Worm (Caenorhabditis elegans) whole organism, L1 larva: ENCODE data around the gene Y38C1AA.7.

ENCODE experiments used
- C04F5.9 ChIP-seq: sonication (generic microtip); optimal IDR thresholded peaks from 2 replicates; lab custom pipeline; 2016; ENCODE audit warnings: missing genetic modification characterization, missing compliant biosample characterization
- C16A3.4 ChIP-seq: fragments of 150-350 bp; optimal IDR thresholded peaks from 2 replicates; lab custom pipeline; 2014; ENCODE audit warnings: missing biosample characterization, missing genetic modification characterization
- C34B4.2 ChIP-seq: sonication (generic microtip); optimal IDR thresholded peaks from 2 replicates; lab custom pipeline; 2017; ENCODE audit warnings: mild to moderate bottlenecking, missing genetic modification characterization, missing compliant biosample characterization
- F16B12.6 ChIP-seq: fragments of 150-350 bp; optimal IDR thresholded peaks from 2 replicates; lab custom pipeline; 2014; ENCODE audit warnings: missing biosample characterization, missing genetic modification characterization
- Y116A8C.19 ChIP-seq: sonication (generic microtip); optimal IDR thresholded peaks from 2 replicates; lab custom pipeline; 2016; ENCODE audit warnings: missing compliant biosample characterization, missing genetic modification characterization, borderline replicate concordance
- ceh-63 ChIP-seq: fragments of 200-800 bp; sonication (Bioruptor generic); optimal IDR thresholded peaks from 2 replicates; lab custom pipeline; 2018; ENCODE audit warnings: mild to moderate bottlenecking, missing genetic modification characterization, missing compliant biosample characterization
- ceh-8 ChIP-seq: fragments of 200-800 bp; sonication (Bioruptor generic); optimal IDR thresholded peaks from 2 replicates; lab custom pipeline; 2018; ENCODE audit warnings: mild to moderate bottlenecking, missing genetic modification characterization, moderate library complexity, missing compliant biosample characterization
- ceh-82 ChIP-seq, 3 experiments: fragments of 150-350 bp in 1 of 3; sonication (generic microtip) in 2 of 3; optimal IDR thresholded peaks; 2 replicates each; lab custom pipeline; 2014 to 2017; ENCODE audit warnings: missing biosample characterization in 3 of 3, missing genetic modification characterization in 3 of 3
- ces-1 ChIP-seq: fragments of 150-350 bp; optimal IDR thresholded peaks from 2 replicates; lab custom pipeline; 2014; ENCODE audit warnings: missing biosample characterization, missing genetic modification reagents, missing genetic modification characterization
- dpl-1 ChIP-seq, 3 experiments: fragments of 150-350 bp in 2 of 3; sonication (generic microtip) in 1 of 3; optimal IDR thresholded peaks; 2 replicates each; lab custom pipeline; 2014 to 2017; ENCODE audit warnings: missing biosample characterization in 3 of 3, missing genetic modification characterization in 3 of 3, missing genetic modification reagents in 3 of 3
- dsc-1 ChIP-seq: sonication (generic microtip); optimal IDR thresholded peaks from 2 replicates; lab custom pipeline; 2016; ENCODE audit warnings: mild to moderate bottlenecking, missing genetic modification characterization, missing compliant biosample characterization
- efl-1 ChIP-seq, 4 experiments: fragments of 150-350 bp; optimal IDR thresholded peaks in 3 of 4; peaks in 1 of 4; 1 replicate in 1 of 4; 2 replicates in 3 of 4; lab custom pipeline; 2014; ENCODE audit warnings: missing biosample characterization in 2 of 4, missing genetic modification characterization in 2 of 4, missing genetic modification reagents in 2 of 4
- efl-3 ChIP-seq: fragments of 200-800 bp; sonication (Bioruptor generic); optimal IDR thresholded peaks from 2 replicates; lab custom pipeline; 2018; ENCODE audit warnings: mild to moderate bottlenecking, missing genetic modification characterization, missing compliant biosample characterization
- egl-13 ChIP-seq: sonication (generic microtip); optimal IDR thresholded peaks from 2 replicates; lab custom pipeline; 2016; ENCODE audit warnings: missing genotype, missing genetic modification reagents, missing genetic modification characterization, missing compliant biosample characterization
- elt-3 ChIP-seq, 6 experiments: fragments of 150-350 bp in 1 of 6; sonication (generic microtip); optimal IDR thresholded peaks; 2 replicates each; lab custom pipeline; 2017 to 2018; ENCODE audit warnings: missing biosample characterization in 6 of 6, missing genetic modification characterization in 6 of 6, inconsistent platforms in 1 of 6
- fkh-8 ChIP-seq: sonication (generic microtip); optimal IDR thresholded peaks from 2 replicates; lab custom pipeline; 2016; ENCODE audit warnings: mild to moderate bottlenecking, missing genetic modification characterization, missing compliant biosample characterization
- hlh-17 ChIP-seq: fragments of 200-800 bp; sonication (Bioruptor generic); optimal IDR thresholded peaks from 2 replicates; lab custom pipeline; 2018; ENCODE audit warnings: missing genetic modification characterization, mild to moderate bottlenecking, missing compliant biosample characterization, moderate library complexity, borderline replicate concordance
- hlh-4 ChIP-seq: sonication (generic microtip); optimal IDR thresholded peaks from 2 replicates; lab custom pipeline; 2016; ENCODE audit warnings: mild to moderate bottlenecking, missing genetic modification characterization, missing compliant biosample characterization
- jun-1 ChIP-seq: fragments of 150-350 bp; optimal IDR thresholded peaks from 2 replicates; lab custom pipeline; 2014; ENCODE audit warnings: missing biosample characterization, missing genetic modification reagents, missing genetic modification characterization
- lin-14 ChIP-seq: fragments of 200-800 bp; sonication (Bioruptor generic); optimal IDR thresholded peaks from 2 replicates; lab custom pipeline; 2018; ENCODE audit warnings: mild to moderate bottlenecking, missing genetic modification characterization, moderate library complexity, missing compliant biosample characterization
- lin-15B ChIP-seq: fragments of 150-350 bp; sonication (generic microtip); optimal IDR thresholded peaks from 3 replicates; lab custom pipeline; 2014; ENCODE audit warnings: missing biosample characterization, missing genetic modification characterization
- lsy-2 ChIP-seq, 2 experiments: fragments of 150-350 bp; optimal IDR thresholded peaks; 2 replicates each; lab custom pipeline; 2014; ENCODE audit warnings: missing biosample characterization in 2 of 2, missing genetic modification characterization in 2 of 2
- mab-9 ChIP-seq: fragments of 200-800 bp; sonication (Bioruptor generic); IDR thresholded peaks from 2 replicates; pipeline ENCODE4 v1.3.6; 2022; ENCODE audit warnings: missing genetic modification reagents, missing genetic modification characterization, missing compliant biosample characterization
- mdl-1 ChIP-seq, 2 experiments: fragments of 150-350 bp; optimal IDR thresholded peaks; 2 replicates each; lab custom pipeline; 2014 to 2017; ENCODE audit warnings: missing biosample characterization in 2 of 2, missing genetic modification characterization in 2 of 2, inconsistent platforms in 1 of 2
- nhr-20 ChIP-seq: sonication (generic microtip); optimal IDR thresholded peaks from 2 replicates; lab custom pipeline; 2016; ENCODE audit warnings: mild to moderate bottlenecking, missing genetic modification characterization, missing compliant biosample characterization
- nhr-237 ChIP-seq: fragments of 150-350 bp; optimal IDR thresholded peaks from 2 replicates; lab custom pipeline; 2014; ENCODE audit warnings: missing biosample characterization, missing genetic modification characterization
- nhr-28 ChIP-seq: fragments of 150-350 bp; optimal IDR thresholded peaks from 2 replicates; lab custom pipeline; 2014; ENCODE audit warnings: missing biosample characterization, missing genetic modification characterization
- nhr-47 ChIP-seq: sonication (generic microtip); optimal IDR thresholded peaks from 2 replicates; lab custom pipeline; 2016; ENCODE audit warnings: mild to moderate bottlenecking, missing genetic modification characterization, moderate library complexity, missing compliant biosample characterization
- nhr-77 ChIP-seq: fragments of 150-350 bp; optimal IDR thresholded peaks from 2 replicates; lab custom pipeline; 2014; ENCODE audit warnings: missing biosample characterization, missing genetic modification characterization
- nhr-85 ChIP-seq: sonication (generic microtip); peaks from one replicate; lab custom pipeline; 2016; ENCODE audit warnings: missing genetic modification characterization, inconsistent platforms, missing compliant biosample characterization
- nhr-90 ChIP-seq: sonication (generic microtip); optimal IDR thresholded peaks from 2 replicates; lab custom pipeline; 2016; ENCODE audit warnings: mild to moderate bottlenecking, missing genetic modification characterization, missing compliant biosample characterization; ENCODE audit not compliant: poor library complexity
- pqm-1 ChIP-seq: sonication (generic microtip); optimal IDR thresholded peaks from 3 replicates; lab custom pipeline; 2017; ENCODE audit warnings: missing biosample characterization, missing genetic modification characterization
- snu-23 ChIP-seq: sonication (generic microtip); optimal IDR thresholded peaks from 2 replicates; lab custom pipeline; 2016; ENCODE audit warnings: missing genetic modification characterization, missing compliant biosample characterization
- sptf-1 ChIP-seq: fragments of 150-350 bp; optimal IDR thresholded peaks from 2 replicates; lab custom pipeline; 2014; ENCODE audit warnings: missing biosample characterization, missing genetic modification characterization
- tbx-2 ChIP-seq: sonication (generic microtip); optimal IDR thresholded peaks from 2 replicates; lab custom pipeline; 2016; ENCODE audit warnings: missing genetic modification characterization, missing compliant biosample characterization
- unc-62 ChIP-seq: fragments of 150-350 bp; optimal IDR thresholded peaks from 2 replicates; lab custom pipeline; 2014; ENCODE audit warnings: missing biosample characterization, missing genetic modification reagents, missing genetic modification characterization
- unc-98 ChIP-seq: fragments of 200-800 bp; sonication (Bioruptor generic); IDR thresholded peaks from 2 replicates; pipeline ENCODE4 v1.3.6; 2022; ENCODE audit warnings: missing genetic modification characterization, missing compliant biosample characterization
- vab-15 ChIP-seq: sonication (generic microtip); optimal IDR thresholded peaks from 2 replicates; lab custom pipeline; 2017; ENCODE audit warnings: missing genotype, mild to moderate bottlenecking, missing genetic modification characterization, missing compliant biosample characterization
- zag-1 ChIP-seq: fragments of 150-350 bp; optimal IDR thresholded peaks from 2 replicates; lab custom pipeline; 2014; ENCODE audit warnings: missing biosample characterization, missing genetic modification characterization
- zip-4 ChIP-seq: fragments of 200-800 bp; sonication (Bioruptor generic); optimal IDR thresholded peaks from 2 replicates; lab custom pipeline; 2018; ENCODE audit warnings: mild to moderate bottlenecking, missing genetic modification characterization, moderate library complexity, missing compliant biosample characterization
- ztf-11 ChIP-seq, 2 experiments: sonication (generic microtip); optimal IDR thresholded peaks; 2 replicates each; lab custom pipeline; 2016 to 2017; ENCODE audit warnings: missing genetic modification characterization in 2 of 2, missing biosample characterization in 1 of 2, missing compliant biosample characterization in 1 of 2
- ztf-4 ChIP-seq: fragments of 150-350 bp; optimal IDR thresholded peaks from 2 replicates; lab custom pipeline; 2014; ENCODE audit warnings: missing biosample characterization, missing genetic modification characterization

The Y38C1AA.7 gene

DNA sequence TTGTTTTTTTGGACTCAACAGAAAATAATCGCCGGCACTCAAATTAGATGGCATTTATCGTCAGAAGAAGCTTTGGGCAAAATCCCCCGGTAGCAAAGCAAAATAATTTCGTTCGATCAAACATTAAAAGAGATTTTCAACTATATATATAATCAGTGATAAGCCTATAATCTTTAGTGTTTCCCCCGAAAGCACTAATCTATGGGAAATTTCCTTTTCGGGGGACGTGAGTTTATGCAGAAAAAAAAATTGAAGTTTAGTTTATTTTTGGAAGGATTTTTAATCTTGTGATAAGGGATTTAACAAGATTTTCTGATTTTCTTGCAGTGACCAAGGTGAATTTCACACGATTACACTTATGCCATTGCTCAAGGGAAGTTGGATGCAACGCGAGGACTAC is 24.8 kb upstream of the Y38C1AA.7 start:
- TF ChIP-seq nhr-47 (tag; lab: Kevin White, UChicago), result peak; percentile 33
- no peak for TF ChIP-seq nhr-85
- TF ChIP-seq fkh-8, result peak; percentile 55
- peak; percentile 83 for TF ChIP-seq dsc-1
- TF ChIP-seq C04F5.9 (tag; lab: Kevin White, UChicago), result no peak
- no peak for TF ChIP-seq mab-9 (GFP tag; lab: Robert Waterston, UW)
- TF ChIP-seq egl-13 (tag; lab: Kevin White, UChicago), result peak; percentile 53
- no peak for TF ChIP-seq tbx-2 (tag; lab: Kevin White, UChicago)

DNA sequence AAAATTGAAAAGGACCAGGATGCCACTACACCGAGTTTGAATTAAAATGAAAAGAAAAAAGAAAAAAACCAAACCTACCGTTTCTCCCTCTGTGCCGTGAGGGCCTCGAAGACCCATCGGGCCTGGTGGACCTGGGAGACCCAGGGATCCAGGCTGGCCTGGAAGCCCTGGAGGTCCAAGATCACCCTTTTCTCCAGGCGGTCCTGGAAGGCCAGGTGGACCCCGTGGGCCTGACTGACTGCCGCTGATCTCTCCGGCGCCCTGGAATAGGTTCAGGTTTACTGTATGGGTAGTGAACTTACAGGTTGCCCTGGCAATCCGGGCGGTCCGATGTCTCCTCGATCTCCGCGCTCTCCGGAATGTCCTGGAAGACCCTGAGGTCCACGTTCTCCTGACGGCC is 19.1 kb upstream of the Y38C1AA.7 start:
- TF ChIP-seq mab-9 (GFP tag; lab: Robert Waterston, UW), result no peak
- TF ChIP-seq ceh-8 (GFP tag; lab: Kevin White, UChicago), result peak; percentile 29
- no peak for TF ChIP-seq ces-1 (GFP tag; lab: Kevin White, UChicago)
- no peak for TF ChIP-seq Y116A8C.19 (tag; lab: Kevin White, UChicago)
- no peak for TF ChIP-seq ceh-82 (tag; optimal IDR thresholded peaks at IDR 0.05; lab: Kevin White, UChicago)

- TF ChIP-seq lsy-2 (tag; optimal IDR thresholded peaks at IDR 0.05; lab: Kevin White, UChicago) (no peak), elt-3 (tag; optimal IDR thresholded peaks at IDR 0.05; lab: Kevin White, UChicago) (no peak), C16A3.4 (no peak), nhr-90 (tag; lab: Kevin White, UChicago) (no peak), dpl-1 (GFP tag; optimal IDR thresholded peaks at IDR 0.05; lab: Kevin White, UChicago) (no peak), C34B4.2 (tag; lab: Kevin White, UChicago) (no peak), sptf-1 (tag; lab: Kevin White, UChicago) (no peak), efl-3 (GFP tag; lab: Kevin White, UChicago) (no peak), unc-98 (GFP tag; lab: Robert Waterston, UW) (no peak), mdl-1 (tag; optimal IDR thresholded peaks at IDR 0.05; lab: Kevin White, UChicago) (no peak), ceh-82 (tag; optimal IDR thresholded peaks at IDR 0.05; lab: Kevin White, UChicago) (no peak), snu-23 (GFP tag; lab: Kevin White, UChicago) (no peak)
These were observed 17.7 kb upstream of the Y38C1AA.7 start for ce11 chrIV:141022-141421.

ce11 chrIV:143807-144371 is 14.9 kb upstream of the Y38C1AA.7 start:
- TF ChIP-seq hlh-4 (tag; lab: Kevin White, UChicago) (no peak), F16B12.6 (tag; lab: Kevin White, UChicago) (peak; percentile 28), hlh-17 (GFP tag; lab: Kevin White, UChicago) (no peak), mdl-1 (tag; optimal IDR thresholded peaks at IDR 0.05; lab: Kevin White, UChicago) (peak in 1 of 2 experiments; percentile 95), zag-1 (tag; lab: Kevin White, UChicago) (no peak), nhr-237 (tag; lab: Kevin White, UChicago) (no peak), ztf-11 (tag; optimal IDR thresholded peaks at IDR 0.05; lab: Kevin White, UChicago) (peak in 1 of 2 experiments; percentile 34), lin-15B (peak; percentile 10), ceh-8 (GFP tag; lab: Kevin White, UChicago) (peak; percentile 18), nhr-20 (tag; lab: Kevin White, UChicago) (peak; percentile 55), dpl-1 (GFP tag; optimal IDR thresholded peaks at IDR 0.05; lab: Kevin White, UChicago) (peak; percentile 6 to 52 (median 51)), ceh-63 (no peak), zip-4 (GFP tag; lab: Kevin White, UChicago) (peak; percentile 1), C04F5.9 (tag; lab: Kevin White, UChicago) (peak; percentile 2), ceh-82 (tag; optimal IDR thresholded peaks at IDR 0.05; lab: Kevin White, UChicago) (peak in 2 of 3 experiments; percentile 42 to 73), nhr-77 (tag; lab: Kevin White, UChicago) (peak; percentile 52), nhr-28 (no peak), efl-3 (GFP tag; lab: Kevin White, UChicago) (no peak), vab-15 (tag; lab: Kevin White, UChicago) (no peak), nhr-90 (tag; lab: Kevin White, UChicago) (peak; percentile 66), unc-62 (no peak), nhr-85 (no peak), lin-14 (GFP tag; lab: Kevin White, UChicago) (peak; percentile 77), pqm-1 (tag; lab: Kevin White, UChicago) (no peak), efl-1 (optimal IDR thresholded peaks at IDR 0.05; lab: Kevin White, UChicago) (peak; percentile 23 to 51), efl-1 (GFP tag; optimal IDR thresholded peaks at IDR 0.05 in 1 of 2; lab: Kevin White, UChicago) (peak; percentile 30 to 92), dsc-1 (peak; percentile 64), nhr-47 (tag; lab: Kevin White, UChicago) (peak; percentile 73), C34B4.2 (tag; lab: Kevin White, UChicago) (no peak), fkh-8 (peak; percentile 54), ztf-4 (no peak), Y116A8C.19 (tag; lab: Kevin White, UChicago) (no peak), jun-1 (tag; lab: Kevin White, UChicago) (peak; percentile 47)
